Worm (Caenorhabditis elegans) whole organism, young adult: ENCODE data around the gene Y37D8A.8.

Experiments used
- C17E4.6 ChIP-seq: fragments of 200-800 bp; sonication (Bioruptor generic); IDR thresholded peaks from 2 replicates; pipeline ENCODE4 v1.3.6; 2022; ENCODE audit warnings: missing genetic modification reagents, missing genetic modification characterization, missing compliant biosample characterization
- F49E8.2 ChIP-seq: sonication (generic microtip); optimal IDR thresholded peaks from 3 replicates; lab custom pipeline; 2017; ENCODE audit warnings: missing genetic modification characterization, mild to moderate bottlenecking, missing compliant biosample characterization, antibody characterized with exemption, moderate library complexity; ENCODE audit not compliant: insufficient read depth
- ccch-3 ChIP-seq: fragments of 200-800 bp; sonication (Bioruptor generic); optimal IDR thresholded peaks from 2 replicates; lab custom pipeline; 2018; ENCODE audit warnings: mild to moderate bottlenecking, missing genetic modification characterization, missing compliant biosample characterization
- dox-1 ChIP-seq: fragments of 200-800 bp; sonication (Bioruptor generic); IDR thresholded peaks from 2 replicates; pipeline ENCODE4 v1.3.6; 2022; ENCODE audit warnings: missing genetic modification reagents, missing genetic modification characterization, missing compliant biosample characterization
- ekl-4 ChIP-seq: fragments of 200-800 bp; sonication (Bioruptor generic); IDR thresholded peaks from 2 replicates; pipeline ENCODE4 v1.3.6; 2022; ENCODE audit warnings: missing genetic modification reagents, missing genetic modification characterization, missing compliant biosample characterization
- let-526 ChIP-seq: fragments of 200-800 bp; sonication (Bioruptor generic); IDR thresholded peaks from 2 replicates; pipeline ENCODE4 v1.3.6; 2022; ENCODE audit warnings: missing genetic modification reagents, missing genetic modification characterization, missing compliant biosample characterization
- nfya-1 ChIP-seq: sonication (generic microtip); optimal IDR thresholded peaks from 2 replicates; lab custom pipeline; 2017; ENCODE audit warnings: antibody characterized with exemption, missing compliant biosample characterization, missing genetic modification characterization, borderline replicate concordance; ENCODE audit not compliant: insufficient read depth
- nfyb-1 ChIP-seq: fragments of 200-800 bp; sonication (Bioruptor generic); IDR thresholded peaks from 2 replicates; pipeline ENCODE4 v1.3.6; 2022; ENCODE audit warnings: missing genetic modification reagents, missing genetic modification characterization, missing compliant biosample characterization
- snpc-4 ChIP-seq, 5 experiments: fragments of 150-350 bp in 1 of 5; sonication (generic microtip) in 4 of 5; optimal IDR thresholded peaks; 2 replicates each; lab custom pipeline; 2014 to 2018; ENCODE audit warnings: missing genetic modification characterization in 5 of 5, missing biosample characterization in 3 of 5, antibody characterized with exemption in 2 of 5, mild to moderate bottlenecking in 2 of 5, missing compliant biosample characterization in 2 of 5, missing genotype in 2 of 5, moderate library complexity in 2 of 5, missing genetic modification reagents in 1 of 5
- unc-62 ChIP-seq: fragments of 150-350 bp; optimal IDR thresholded peaks from 2 replicates; lab custom pipeline; 2014; ENCODE audit warnings: missing biosample characterization, missing genetic modification reagents, missing genetic modification characterization

DNA sequence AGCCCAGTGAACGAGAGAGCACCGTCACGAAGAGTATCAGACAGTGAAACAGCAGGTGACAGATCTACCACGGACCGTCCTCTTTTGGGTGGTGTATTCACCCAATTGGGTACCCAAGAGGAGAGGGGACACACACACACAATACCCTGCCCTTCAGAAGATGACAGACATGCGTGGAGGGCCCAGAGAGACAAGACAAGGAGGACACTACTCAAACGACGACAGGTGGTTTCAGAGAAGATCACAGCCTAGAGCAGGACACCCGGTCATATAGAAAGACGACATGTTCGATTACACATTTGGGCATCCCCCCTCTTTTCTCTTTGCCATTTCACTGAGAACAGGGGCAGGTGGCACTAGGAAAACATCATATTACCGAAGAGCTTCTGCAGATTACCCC, 29.5 kb downstream of the Y37D8A.8 start:
- TF ChIP-seq nfyb-1 (no peak), ekl-4 (GFP tag; lab: Robert Waterston, UW) (no peak), ccch-3 (GFP tag; lab: Kevin White, UChicago) (no peak), F49E8.2 (tag; lab: Kevin White, UChicago) (no peak), C17E4.6 (GFP tag; lab: Robert Waterston, UW) (no peak), nfya-1 (no peak), snpc-4 (GFP tag; optimal IDR thresholded peaks at IDR 0.05; lab: Kevin White, UChicago) (no peak), snpc-4 (tag; optimal IDR thresholded peaks at IDR 0.05; lab: Kevin White, UChicago) (no peak), dox-1 (GFP tag; lab: Robert Waterston, UW) (no peak), unc-62 (GFP tag; lab: Kevin White, UChicago) (no peak), let-526 (no peak)
